Fruit fly (Drosophila melanogaster) S2 (cell line): ENCODE results near the gene drn.

Source experiments
- CG8478 ChIP-seq: fragments of >200 bp; optimal IDR thresholded peaks from 2 replicates; lab custom pipeline; 2018
- CTCF ChIP-seq, 2 experiments: fragments of >200 bp; optimal IDR thresholded peaks; 2 replicates each; lab custom pipeline; 2018

DNA sequence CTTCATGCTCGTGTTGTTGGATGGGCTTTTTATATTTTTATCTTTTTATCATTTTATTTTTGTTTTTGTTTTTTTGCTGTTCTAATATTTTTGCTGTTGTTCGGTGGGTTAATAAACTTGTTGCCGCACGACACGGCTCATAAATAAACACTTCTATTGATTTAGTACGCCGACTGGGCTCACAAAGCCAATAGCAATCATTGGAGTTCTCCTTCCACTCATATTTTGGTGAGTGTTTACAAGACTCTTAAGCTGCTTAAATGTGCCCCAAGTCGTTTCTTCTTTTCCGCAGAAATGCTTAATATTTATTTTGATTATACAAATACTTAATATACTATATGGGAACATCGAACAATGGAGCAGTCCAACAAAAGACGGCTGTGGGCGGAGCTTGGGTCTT, 50.2 kb downstream of the drn start:
- no peak for TF ChIP-seq CG8478 (lab: Kevin White, UChicago)
- TF ChIP-seq CTCF (optimal IDR thresholded peaks at IDR 0.05; lab: Kevin White, UChicago), result no peak
